Worm (Caenorhabditis elegans) whole organism, L4/young adult: ENCODE data around the gene T03F6.10.

Source experiments
- W03F9.2 ChIP-seq: fragments of 150-350 bp; optimal IDR thresholded peaks from 2 replicates; lab custom pipeline; 2014; ENCODE audit warnings: missing biosample characterization, missing genetic modification characterization
- dao-5 ChIP-seq: sonication (generic microtip); optimal IDR thresholded peaks from 2 replicates; lab custom pipeline; 2016; ENCODE audit warnings: missing genotype, missing genetic modification characterization, moderate library complexity, missing compliant biosample characterization
- him-1 ChIP-seq: sonication (generic microtip); optimal IDR thresholded peaks from 2 replicates; lab custom pipeline; 2016; ENCODE audit warnings: missing genotype, missing genetic modification reagents, missing genetic modification characterization, missing compliant biosample characterization

Gene T03F6.10

DNA sequence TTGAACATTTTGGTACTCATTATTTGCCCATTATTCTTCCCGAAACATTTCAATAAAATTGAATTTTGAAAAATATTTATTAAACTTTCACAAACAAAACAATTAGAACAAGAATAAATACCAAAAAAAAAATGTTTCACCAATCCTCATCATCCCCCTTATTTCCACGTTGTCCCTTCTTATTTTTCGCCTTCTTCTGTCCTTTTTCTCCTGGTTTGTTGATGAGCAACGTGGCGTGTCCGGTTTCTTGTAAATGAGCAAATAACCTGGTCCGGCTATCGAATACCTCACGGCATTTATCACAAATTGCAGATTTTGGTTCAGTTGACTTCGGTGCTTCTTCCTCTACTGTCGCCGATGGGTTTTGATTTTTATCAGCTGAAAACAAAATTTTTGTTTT, 12.6 kb upstream of the T03F6.10 start:
- TF ChIP-seq him-1 (tag; lab: Kevin White, UChicago) = no peak
- no peak for TF ChIP-seq dao-5 (tag; lab: Kevin White, UChicago)
- no peak for TF ChIP-seq W03F9.2 (tag; lab: Kevin White, UChicago)

DNA sequence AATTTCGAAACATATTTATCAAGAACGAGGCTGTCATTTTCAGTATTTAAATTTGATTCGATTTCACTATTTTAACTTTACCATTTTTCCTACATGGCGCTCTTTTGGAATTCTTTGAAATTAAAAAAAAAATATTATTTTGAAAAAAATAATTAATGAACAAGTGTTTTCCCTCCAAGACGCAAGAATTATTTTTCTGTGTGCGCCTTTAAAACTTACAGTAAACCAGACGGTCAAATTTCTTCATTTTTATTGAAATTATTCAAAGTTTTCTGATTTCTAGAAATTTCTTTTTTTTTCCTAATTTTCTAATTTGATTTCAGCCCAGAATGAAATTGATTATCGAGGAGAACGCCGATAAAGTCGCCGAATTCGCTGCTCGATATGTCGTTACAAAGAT, 10.9 kb upstream of the T03F6.10 start, which contains the start of gene T03F6.3:
TSS of gene T03F6.3 (plus strand) at position 318 of the 400 bp plus-strand sequence.
- TF ChIP-seq him-1 (tag; lab: Kevin White, UChicago) (no peak), W03F9.2 (tag; lab: Kevin White, UChicago) (no peak), dao-5 (tag; lab: Kevin White, UChicago) (no peak)

DNA sequence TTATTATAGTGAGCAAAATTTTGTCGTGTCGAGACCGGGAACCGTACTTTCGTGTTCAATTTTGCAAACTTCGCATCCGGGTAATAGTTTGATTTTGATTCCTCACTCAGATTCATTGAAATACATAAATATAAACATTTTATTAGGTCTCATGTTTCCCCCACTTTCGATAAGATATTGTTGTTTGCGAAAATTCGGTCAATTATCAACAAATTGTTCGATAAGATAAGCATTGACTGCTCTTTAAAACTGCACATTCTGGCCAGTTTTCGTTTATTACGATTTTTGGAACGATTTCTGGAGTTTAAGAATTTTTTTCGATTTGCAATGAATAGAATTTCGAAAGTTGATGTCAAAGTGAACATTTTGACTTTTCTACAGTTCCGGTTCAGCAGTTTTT, 10.5 kb upstream of the T03F6.10 start:
- TF ChIP-seq W03F9.2 (tag; lab: Kevin White, UChicago) = no peak
- TF ChIP-seq him-1 (tag; lab: Kevin White, UChicago) = no peak
- no peak for TF ChIP-seq dao-5 (tag; lab: Kevin White, UChicago)

DNA sequence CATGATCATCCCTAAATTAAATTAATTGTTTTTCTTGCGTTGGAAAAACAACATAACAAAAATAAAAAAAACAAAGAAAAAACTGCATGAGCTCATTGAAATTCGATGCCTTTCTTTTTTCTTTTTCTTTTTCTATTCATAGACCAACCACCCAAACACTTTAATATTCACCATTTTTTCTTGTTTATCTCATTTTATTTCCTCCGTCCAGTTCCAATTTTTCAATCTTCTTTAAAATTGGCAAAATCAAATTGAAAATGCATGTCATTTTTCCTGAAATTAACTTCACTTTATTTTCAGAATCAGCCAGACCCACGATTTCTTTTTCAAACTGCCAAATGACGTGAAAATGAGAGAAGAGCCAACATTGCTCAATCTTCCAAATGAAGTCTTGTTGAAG, 7.7 kb upstream of the T03F6.10 start, which contains the start of gene T03F6.4:
TSS of gene T03F6.4 (plus strand) at position 301 of the 400 bp plus-strand sequence.
- TF ChIP-seq W03F9.2 (tag; lab: Kevin White, UChicago) = no peak
- no peak for TF ChIP-seq dao-5 (tag; lab: Kevin White, UChicago)
- TF ChIP-seq him-1 (tag; lab: Kevin White, UChicago) = no peak

DNA sequence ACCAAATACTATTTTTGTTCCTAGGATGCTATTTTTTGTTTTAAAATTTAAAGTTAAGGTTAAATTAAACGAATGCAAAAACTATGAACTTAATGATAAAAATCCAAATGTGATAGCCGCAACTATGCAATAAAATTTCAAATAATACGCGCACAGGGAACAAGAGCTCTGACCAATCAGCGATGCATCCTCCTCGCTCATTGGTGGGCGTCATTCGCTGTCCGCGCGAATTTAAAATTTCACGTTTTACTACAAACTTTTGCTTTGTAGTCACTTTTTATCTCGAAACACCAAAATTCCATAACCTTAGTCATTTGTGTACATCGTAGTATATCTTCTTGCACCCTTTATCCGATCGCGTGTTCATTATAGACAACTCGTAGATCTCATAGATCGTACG, 5.0 kb upstream of the T03F6.10 start:
- TF ChIP-seq dao-5 (tag; lab: Kevin White, UChicago) = no peak
- no peak for TF ChIP-seq him-1 (tag; lab: Kevin White, UChicago)
- TF ChIP-seq W03F9.2 (tag; lab: Kevin White, UChicago) = no peak

- TF ChIP-seq dao-5 (tag; lab: Kevin White, UChicago) = no peak
- TF ChIP-seq him-1 (tag; lab: Kevin White, UChicago) = no peak
- TF ChIP-seq W03F9.2 (tag; lab: Kevin White, UChicago) = no peak
Observed at ce11 chrIII:13381684-13382083, 3.5 kb upstream of the T03F6.10 start.

ce11 chrIII:13380881-13381280, 2.7 kb upstream of the T03F6.10 start:
- no peak for TF ChIP-seq him-1 (tag; lab: Kevin White, UChicago)
- no peak for TF ChIP-seq dao-5 (tag; lab: Kevin White, UChicago)
- no peak for TF ChIP-seq W03F9.2 (tag; lab: Kevin White, UChicago)

DNA sequence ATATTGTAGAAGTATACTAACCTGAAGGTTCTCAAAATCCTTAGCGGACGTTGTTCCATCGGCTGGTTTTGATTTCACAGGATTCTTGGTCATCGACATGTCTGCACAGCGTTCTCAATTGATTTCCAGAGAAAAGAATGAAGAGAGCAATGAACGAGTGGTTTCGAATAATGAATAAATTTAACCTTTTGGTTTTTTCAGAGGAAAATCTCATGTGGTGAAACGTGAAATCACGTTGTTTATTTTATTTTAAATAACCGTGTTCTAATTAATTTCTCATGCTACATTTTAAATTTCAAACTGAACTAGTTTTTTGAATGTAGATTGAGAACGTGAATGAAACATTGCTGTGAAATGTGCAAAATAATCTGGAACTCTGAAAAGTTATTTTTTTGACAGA, 2.1 kb upstream of the T03F6.10 start, which contains the start of gene T03F6.6:
TSS of gene T03F6.6 (minus strand) at position 101 of the 400 bp plus-strand sequence.
- TF ChIP-seq him-1 (tag; lab: Kevin White, UChicago) = no peak
- no peak for TF ChIP-seq dao-5 (tag; lab: Kevin White, UChicago)
- no peak for TF ChIP-seq W03F9.2 (tag; lab: Kevin White, UChicago)

ce11 chrIII:13377249-13377648, 893 bp downstream of the T03F6.10 start:
- peak; percentile 20 for TF ChIP-seq W03F9.2 (tag; lab: Kevin White, UChicago)
- no peak for TF ChIP-seq dao-5 (tag; lab: Kevin White, UChicago)

DNA sequence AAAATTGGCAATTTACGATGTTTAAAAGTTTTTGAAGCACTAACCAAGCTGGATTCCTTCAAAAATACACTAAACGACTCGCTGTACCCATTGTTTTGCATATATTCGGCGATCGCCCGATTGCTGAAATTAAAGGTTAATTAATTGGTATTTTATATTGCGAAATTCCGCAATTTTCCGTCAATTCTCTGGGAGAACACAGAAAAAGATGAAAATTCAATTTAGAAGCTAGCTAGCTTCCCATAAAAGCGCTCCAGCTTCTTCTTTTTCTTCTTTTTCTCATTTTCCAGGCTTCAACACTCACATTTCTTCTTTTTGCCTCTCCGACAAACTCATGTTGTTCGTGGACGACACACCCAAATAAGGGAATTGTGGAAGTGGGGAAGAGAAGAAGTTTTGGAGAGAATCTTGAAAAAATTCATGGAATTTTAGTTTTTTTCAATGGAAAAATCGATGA, 1.8 kb downstream of the T03F6.10 start, which contains the start of gene lis-1:
TSS of gene lis-1 (minus strand) at position 407 of the 457 bp plus-strand sequence.
- TF ChIP-seq him-1 (tag; lab: Kevin White, UChicago) (no peak), dao-5 (tag; lab: Kevin White, UChicago) (no peak), W03F9.2 (tag; lab: Kevin White, UChicago) (no peak)

DNA sequence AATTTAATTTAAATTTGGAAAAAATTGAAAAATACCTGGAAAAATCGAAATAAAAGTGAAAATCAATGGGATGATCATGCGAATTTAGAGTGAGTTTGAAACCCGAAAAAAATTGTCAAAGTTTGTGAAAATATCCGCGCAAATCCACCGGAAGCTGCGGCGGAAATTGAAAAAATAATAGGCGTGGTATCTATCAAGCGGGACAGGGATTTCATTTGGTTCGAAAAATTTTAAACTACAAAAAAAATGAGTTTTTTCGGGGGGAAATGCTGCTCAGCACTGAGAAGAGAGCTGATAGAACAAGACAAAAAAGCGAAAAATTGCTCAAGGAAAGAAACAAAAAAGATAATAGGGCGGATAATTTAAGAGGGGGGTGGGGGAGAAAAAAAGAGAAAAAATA, 7.2 kb downstream of the T03F6.10 start, which contains the start of gene T03F6.9:
TSS of gene T03F6.9 (minus strand) at position 101 of the 400 bp plus-strand sequence.
- TF ChIP-seq W03F9.2 (tag; lab: Kevin White, UChicago) = no peak
- TF ChIP-seq dao-5 (tag; lab: Kevin White, UChicago) = no peak
- no peak for TF ChIP-seq him-1 (tag; lab: Kevin White, UChicago)

DNA sequence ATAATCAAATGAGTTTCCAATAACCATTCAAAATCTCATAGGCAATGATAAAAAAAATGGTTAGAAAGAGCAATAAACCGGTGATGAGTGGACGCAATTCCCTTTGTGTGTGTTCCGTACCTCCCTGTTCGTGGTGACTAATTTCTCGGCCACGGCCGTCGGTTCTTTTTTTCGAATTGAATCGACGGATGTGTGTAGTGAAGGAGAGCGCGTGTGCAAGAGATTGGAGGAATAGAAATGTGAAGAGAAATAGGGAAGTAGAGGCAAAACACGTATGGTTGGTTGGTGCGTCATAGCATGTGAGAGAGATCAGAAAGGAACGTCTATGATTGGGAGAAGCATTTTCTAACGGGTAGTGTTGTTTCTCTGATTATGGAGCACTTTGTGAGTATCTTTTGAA, 18.3 kb downstream of the T03F6.10 start:
- TF ChIP-seq W03F9.2 (tag; lab: Kevin White, UChicago) = peak; percentile 28
- no peak for TF ChIP-seq him-1 (tag; lab: Kevin White, UChicago)
- no peak for TF ChIP-seq dao-5 (tag; lab: Kevin White, UChicago)

ce11 chrIII:13359256-13359655, 18.9 kb downstream of the T03F6.10 start, which contains the start of gene F53A2.9:
F53A2.9 (minus strand) TSS chrIII:13359356.
- no peak for TF ChIP-seq W03F9.2 (tag; lab: Kevin White, UChicago)
- TF ChIP-seq him-1 (tag; lab: Kevin White, UChicago) = no peak
- TF ChIP-seq dao-5 (tag; lab: Kevin White, UChicago) = no peak

DNA sequence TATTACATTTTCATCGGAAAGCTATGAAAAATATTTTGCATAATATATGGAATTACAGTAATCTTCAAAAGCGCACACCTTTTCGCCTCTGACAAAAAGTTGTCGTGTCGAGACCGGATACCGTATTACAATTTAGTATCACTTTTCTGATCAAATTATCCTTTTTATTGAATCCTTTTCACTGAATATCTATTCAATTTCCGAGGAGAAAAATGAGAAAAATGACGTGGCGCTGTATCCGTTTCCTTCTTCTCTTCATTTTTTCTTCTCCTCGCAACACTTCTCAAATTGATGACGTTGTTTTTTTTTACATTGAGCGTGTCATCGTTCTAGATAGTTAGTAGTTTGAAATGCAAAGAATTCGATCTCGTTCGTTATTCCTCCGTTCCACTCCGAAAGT, 27.2 kb downstream of the T03F6.10 start:
- TF ChIP-seq dao-5 (tag; lab: Kevin White, UChicago) (no peak), him-1 (tag; lab: Kevin White, UChicago) (no peak), W03F9.2 (tag; lab: Kevin White, UChicago) (no peak)
